Worm (Caenorhabditis elegans) whole organism, L1 larva: ENCODE measurements around the gene sri-9.

ENCODE experiments used
- C34B4.2 ChIP-seq: sonication (generic microtip); optimal IDR thresholded peaks from 2 replicates; lab custom pipeline; 2017; ENCODE audit warnings: mild to moderate bottlenecking, missing genetic modification characterization, missing compliant biosample characterization
- F16B12.6 ChIP-seq: fragments of 150-350 bp; optimal IDR thresholded peaks from 2 replicates; lab custom pipeline; 2014; ENCODE audit warnings: missing biosample characterization, missing genetic modification characterization
- aly-2 ChIP-seq: fragments of 150-350 bp; optimal IDR thresholded peaks from 2 replicates; lab custom pipeline; 2014; ENCODE audit warnings: missing biosample characterization, missing genetic modification characterization
- ama-1 ChIP-seq: fragments of 150-350 bp; optimal IDR thresholded peaks from 2 replicates; lab custom pipeline; 2014
- blmp-1 ChIP-seq: fragments of 150-350 bp; optimal IDR thresholded peaks from 2 replicates; lab custom pipeline; 2014; ENCODE audit warnings: missing biosample characterization, missing genetic modification characterization
- ceh-8 ChIP-seq: fragments of 200-800 bp; sonication (Bioruptor generic); optimal IDR thresholded peaks from 2 replicates; lab custom pipeline; 2018; ENCODE audit warnings: mild to moderate bottlenecking, missing genetic modification characterization, moderate library complexity, missing compliant biosample characterization
- ceh-90 ChIP-seq: sonication (generic microtip); optimal IDR thresholded peaks from 2 replicates; lab custom pipeline; 2016; ENCODE audit warnings: missing genetic modification characterization, missing compliant biosample characterization
- dpl-1 ChIP-seq, 3 experiments: fragments of 150-350 bp in 2 of 3; sonication (generic microtip) in 1 of 3; optimal IDR thresholded peaks; 2 replicates each; lab custom pipeline; 2014 to 2017; ENCODE audit warnings: missing biosample characterization in 3 of 3, missing genetic modification characterization in 3 of 3, missing genetic modification reagents in 3 of 3
- efl-1 ChIP-seq, 4 experiments: fragments of 150-350 bp; optimal IDR thresholded peaks in 3 of 4; peaks in 1 of 4; 1 replicate in 1 of 4; 2 replicates in 3 of 4; lab custom pipeline; 2014; ENCODE audit warnings: missing biosample characterization in 2 of 4, missing genetic modification characterization in 2 of 4, missing genetic modification reagents in 2 of 4
- efl-3 ChIP-seq: fragments of 200-800 bp; sonication (Bioruptor generic); optimal IDR thresholded peaks from 2 replicates; lab custom pipeline; 2018; ENCODE audit warnings: mild to moderate bottlenecking, missing genetic modification characterization, missing compliant biosample characterization
- egl-27 ChIP-seq, 2 experiments: fragments of 150-350 bp in 1 of 2; sonication (generic microtip); optimal IDR thresholded peaks; 3 replicates each; lab custom pipeline; 2017 to 2018; ENCODE audit warnings: missing biosample characterization in 2 of 2, missing genetic modification characterization in 2 of 2, missing genetic modification reagents in 2 of 2
- elt-3 ChIP-seq, 6 experiments: fragments of 150-350 bp in 1 of 6; sonication (generic microtip); optimal IDR thresholded peaks; 2 replicates each; lab custom pipeline; 2017 to 2018; ENCODE audit warnings: missing biosample characterization in 6 of 6, missing genetic modification characterization in 6 of 6, inconsistent platforms in 1 of 6
- fkh-10 ChIP-seq: sonication (generic microtip); optimal IDR thresholded peaks from 2 replicates; lab custom pipeline; 2017; ENCODE audit warnings: missing biosample characterization, missing genetic modification reagents, missing genetic modification characterization
- hlh-17 ChIP-seq: fragments of 200-800 bp; sonication (Bioruptor generic); optimal IDR thresholded peaks from 2 replicates; lab custom pipeline; 2018; ENCODE audit warnings: missing genetic modification characterization, mild to moderate bottlenecking, missing compliant biosample characterization, moderate library complexity, borderline replicate concordance
- hlh-4 ChIP-seq: sonication (generic microtip); optimal IDR thresholded peaks from 2 replicates; lab custom pipeline; 2016; ENCODE audit warnings: mild to moderate bottlenecking, missing genetic modification characterization, missing compliant biosample characterization
- hpl-2 ChIP-seq: fragments of 150-350 bp; optimal IDR thresholded peaks from 2 replicates; lab custom pipeline; 2014; ENCODE audit warnings: missing biosample characterization, missing genetic modification reagents, missing genetic modification characterization
- jun-1 ChIP-seq: fragments of 150-350 bp; optimal IDR thresholded peaks from 2 replicates; lab custom pipeline; 2014; ENCODE audit warnings: missing biosample characterization, missing genetic modification reagents, missing genetic modification characterization
- lin-39 ChIP-seq: fragments of 150-350 bp; optimal IDR thresholded peaks from 2 replicates; lab custom pipeline; 2014; ENCODE audit warnings: missing biosample characterization, missing genetic modification reagents, missing genetic modification characterization
- lsy-2 ChIP-seq, 2 experiments: fragments of 150-350 bp; optimal IDR thresholded peaks; 2 replicates each; lab custom pipeline; 2014; ENCODE audit warnings: missing biosample characterization in 2 of 2, missing genetic modification characterization in 2 of 2
- mef-2 ChIP-seq: fragments of 150-350 bp; optimal IDR thresholded peaks from 2 replicates; lab custom pipeline; 2014; ENCODE audit warnings: missing biosample characterization, missing genetic modification characterization
- nhr-12 ChIP-seq: sonication (generic microtip); optimal IDR thresholded peaks from 2 replicates; lab custom pipeline; 2017; ENCODE audit warnings: missing biosample characterization, missing genetic modification characterization
- nhr-19 ChIP-seq: fragments of 200-800 bp; sonication (Bioruptor generic); conservative IDR thresholded peaks from 2 replicates; pipeline ENCODE4 v1.3.6; 2022; ENCODE audit warnings: missing genetic modification characterization, missing compliant biosample characterization
- nhr-28 ChIP-seq: fragments of 150-350 bp; optimal IDR thresholded peaks from 2 replicates; lab custom pipeline; 2014; ENCODE audit warnings: missing biosample characterization, missing genetic modification characterization
- nhr-47 ChIP-seq: sonication (generic microtip); optimal IDR thresholded peaks from 2 replicates; lab custom pipeline; 2016; ENCODE audit warnings: mild to moderate bottlenecking, missing genetic modification characterization, moderate library complexity, missing compliant biosample characterization
- nhr-71 ChIP-seq: sonication (generic microtip); optimal IDR thresholded peaks from 2 replicates; lab custom pipeline; 2016; ENCODE audit warnings: mild to moderate bottlenecking, missing genetic modification characterization, moderate library complexity, missing compliant biosample characterization
- nhr-90 ChIP-seq: sonication (generic microtip); optimal IDR thresholded peaks from 2 replicates; lab custom pipeline; 2016; ENCODE audit warnings: mild to moderate bottlenecking, missing genetic modification characterization, missing compliant biosample characterization; ENCODE audit not compliant: poor library complexity
- pag-3 ChIP-seq: sonication (generic microtip); optimal IDR thresholded peaks from 2 replicates; lab custom pipeline; 2017; ENCODE audit warnings: missing genetic modification characterization, mild to moderate bottlenecking, missing compliant biosample characterization, antibody characterized with exemption, borderline replicate concordance; ENCODE audit not compliant: insufficient read depth
- pax-3 ChIP-seq: fragments of 200-800 bp; sonication (Bioruptor generic); optimal IDR thresholded peaks from 2 replicates; lab custom pipeline; 2018; ENCODE audit warnings: mild to moderate bottlenecking, missing genetic modification characterization, moderate library complexity, missing compliant biosample characterization
- snu-23 ChIP-seq: sonication (generic microtip); optimal IDR thresholded peaks from 2 replicates; lab custom pipeline; 2016; ENCODE audit warnings: missing genetic modification characterization, missing compliant biosample characterization
- sptf-1 ChIP-seq: fragments of 150-350 bp; optimal IDR thresholded peaks from 2 replicates; lab custom pipeline; 2014; ENCODE audit warnings: missing biosample characterization, missing genetic modification characterization
- swsn-7 ChIP-seq: sonication (generic microtip); optimal IDR thresholded peaks from 2 replicates; lab custom pipeline; 2016; ENCODE audit warnings: missing genetic modification characterization, missing compliant biosample characterization
- unc-86 ChIP-seq: sonication (generic microtip); optimal IDR thresholded peaks from 2 replicates; lab custom pipeline; 2016; ENCODE audit warnings: missing genetic modification characterization, missing compliant biosample characterization
- unc-98 ChIP-seq: fragments of 200-800 bp; sonication (Bioruptor generic); IDR thresholded peaks from 2 replicates; pipeline ENCODE4 v1.3.6; 2022; ENCODE audit warnings: missing genetic modification characterization, missing compliant biosample characterization
- vab-15 ChIP-seq: sonication (generic microtip); optimal IDR thresholded peaks from 2 replicates; lab custom pipeline; 2017; ENCODE audit warnings: missing genotype, mild to moderate bottlenecking, missing genetic modification characterization, missing compliant biosample characterization
- zag-1 ChIP-seq: fragments of 150-350 bp; optimal IDR thresholded peaks from 2 replicates; lab custom pipeline; 2014; ENCODE audit warnings: missing biosample characterization, missing genetic modification characterization
- zip-4 ChIP-seq: fragments of 200-800 bp; sonication (Bioruptor generic); optimal IDR thresholded peaks from 2 replicates; lab custom pipeline; 2018; ENCODE audit warnings: mild to moderate bottlenecking, missing genetic modification characterization, moderate library complexity, missing compliant biosample characterization
- ztf-11 ChIP-seq, 2 experiments: sonication (generic microtip); optimal IDR thresholded peaks; 2 replicates each; lab custom pipeline; 2016 to 2017; ENCODE audit warnings: missing genetic modification characterization in 2 of 2, missing biosample characterization in 1 of 2, missing compliant biosample characterization in 1 of 2

The sri-9 gene

ce11 chrV:16987035-16987434 lies 14.2 kb upstream of the sri-9 start, which contains the start of gene Y102A5C.40:
TSS of gene Y102A5C.40 (minus strand) at chrV:16987135.
- TF ChIP-seq lsy-2 (tag; optimal IDR thresholded peaks at IDR 0.05; lab: Kevin White, UChicago), result no peak
- no peak for TF ChIP-seq ama-1
- TF ChIP-seq dpl-1 (GFP tag; optimal IDR thresholded peaks at IDR 0.05; lab: Kevin White, UChicago), result no peak
- TF ChIP-seq hlh-17, result no peak
- TF ChIP-seq hpl-2, result no peak
- TF ChIP-seq ceh-8 (GFP tag; lab: Kevin White, UChicago), result no peak
- no peak for TF ChIP-seq efl-3 (GFP tag; lab: Kevin White, UChicago)
- TF ChIP-seq C34B4.2 (tag; lab: Kevin White, UChicago), result no peak
- no peak for TF ChIP-seq elt-3 (tag; optimal IDR thresholded peaks at IDR 0.05; lab: Kevin White, UChicago)
- no peak for TF ChIP-seq nhr-71
- no peak for TF ChIP-seq jun-1 (tag; lab: Kevin White, UChicago)
- no peak for TF ChIP-seq F16B12.6 (tag; lab: Kevin White, UChicago)
- TF ChIP-seq unc-86 (tag; lab: Kevin White, UChicago), result no peak
- TF ChIP-seq swsn-7, result no peak
- no peak for TF ChIP-seq snu-23
- TF ChIP-seq sptf-1 (tag; lab: Kevin White, UChicago), result no peak
- no peak for TF ChIP-seq blmp-1 (tag; lab: Kevin White, UChicago)
- no peak for TF ChIP-seq efl-1 (optimal IDR thresholded peaks at IDR 0.05; lab: Kevin White, UChicago)
- no peak for TF ChIP-seq efl-1 (GFP tag; optimal IDR thresholded peaks at IDR 0.05 in 1 of 2; lab: Kevin White, UChicago)

- TF ChIP-seq efl-1 (optimal IDR thresholded peaks at IDR 0.05; lab: Kevin White, UChicago) (no peak), efl-1 (GFP tag; optimal IDR thresholded peaks at IDR 0.05 in 1 of 2; lab: Kevin White, UChicago) (no peak), unc-98 (no peak), ceh-90 (tag; lab: Kevin White, UChicago) (no peak)
- TF ChIP-seq, all 84 proteins: peak for 0
These were observed 13.5 kb upstream of the sri-9 start for ce11 chrV:16987783-16988182.

ce11 chrV:16988614-16989013 lies 12.7 kb upstream of the sri-9 start, which contains the start of gene Y102A5C.27:
TSS of gene Y102A5C.27 (minus strand) at chrV:16988714.
- TF ChIP-seq lin-39 (tag; lab: Kevin White, UChicago) (no peak), efl-3 (GFP tag; lab: Kevin White, UChicago) (no peak), nhr-90 (no peak), hlh-4 (tag; lab: Kevin White, UChicago) (no peak), hpl-2 (no peak)

ce11 chrV:16991734-16992133 lies 9.5 kb upstream of the sri-9 start, which contains the start of gene srz-95:
TSS of gene srz-95 (plus strand) at chrV:16992034.
- TF ChIP-seq ztf-11 (tag; optimal IDR thresholded peaks at IDR 0.05; lab: Kevin White, UChicago), result no peak
- TF ChIP-seq blmp-1 (tag; lab: Kevin White, UChicago), result no peak
- no peak for TF ChIP-seq pag-3 (tag; lab: Kevin White, UChicago)
- TF ChIP-seq nhr-28 (tag; lab: Kevin White, UChicago), result no peak

ce11 chrV:16992383-16992782 lies 8.9 kb upstream of the sri-9 start:
- TF ChIP-seq zag-1 (tag; lab: Kevin White, UChicago) (no peak), ceh-90 (tag; lab: Kevin White, UChicago) (no peak), unc-98 (no peak)

- TF ChIP-seq egl-27 (tag; optimal IDR thresholded peaks at IDR 0.05; lab: Kevin White, UChicago) (no peak), ceh-90 (tag; lab: Kevin White, UChicago) (no peak), nhr-19 (GFP tag; lab: Robert Waterston, UW) (no peak), fkh-10 (GFP tag; lab: Kevin White, UChicago) (no peak), nhr-12 (tag; lab: Kevin White, UChicago) (no peak), ceh-8 (GFP tag; lab: Kevin White, UChicago) (no peak), aly-2 (tag; lab: Kevin White, UChicago) (no peak), pax-3 (tag; lab: Kevin White, UChicago) (no peak), efl-3 (GFP tag; lab: Kevin White, UChicago) (no peak), ztf-11 (tag; optimal IDR thresholded peaks at IDR 0.05; lab: Kevin White, UChicago) (no peak), zip-4 (no peak), mef-2 (tag; lab: Kevin White, UChicago) (no peak), nhr-47 (no peak), vab-15 (tag; lab: Kevin White, UChicago) (no peak), hlh-17 (no peak)
These were observed 1.1 kb upstream of the sri-9 start, which contains the start of gene str-217 for ce11 chrV:17000204-17000603. TSS of gene str-217 (minus strand) at chrV:17000304.
